Worm (Caenorhabditis elegans): ENCODE measurements around the gene F19C6.5.

DNA sequence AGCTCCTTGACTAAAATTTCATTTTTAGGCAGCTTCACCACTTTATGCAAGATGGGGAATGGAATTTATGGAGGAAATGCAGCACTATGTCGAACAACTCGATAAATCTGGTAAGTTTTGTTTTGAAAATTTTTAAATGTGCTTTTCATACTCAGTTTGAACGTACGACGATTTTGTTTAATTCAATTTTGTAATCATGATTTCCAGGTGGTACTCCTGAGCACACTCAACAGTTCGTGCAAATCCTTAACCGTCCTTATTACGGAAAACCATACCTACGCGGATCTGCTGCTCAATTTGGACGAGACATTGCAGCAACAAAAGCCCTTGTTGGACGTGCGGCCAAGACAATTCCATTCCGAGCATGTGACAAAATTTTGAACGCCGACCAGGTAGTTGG lies 22.2 kb downstream of the F19C6.5 start:
- TF ChIP-seq dao-5 (tag; optimal IDR thresholded peaks at IDR 0.05): no peak
- no peak for TF ChIP-seq him-1 (tag; optimal IDR thresholded peaks at IDR 0.05)
- TF ChIP-seq W03F9.2 (tag; optimal IDR thresholded peaks at IDR 0.05): no peak
